Worm (Caenorhabditis elegans): ENCODE data around the gene C31B8.16.

- no peak for TF ChIP-seq T22C8.4 (GFP tag; IDR thresholded peaks at IDR 0.05)
- TF ChIP-seq flt-1 (GFP tag; IDR thresholded peaks at IDR 0.05): no peak
- TF ChIP-seq klf-2 (GFP tag; conservative IDR thresholded peaks at IDR 0.05): no peak
- TF ChIP-seq ztf-23 (GFP tag; IDR thresholded peaks at IDR 0.05): no peak
- TF ChIP-seq cog-1 (tag; optimal IDR thresholded peaks at IDR 0.05): no peak
- no peak for TF ChIP-seq tab-1 (GFP tag; IDR thresholded peaks at IDR 0.05)
- TF ChIP-seq ztf-29 (GFP tag; IDR thresholded peaks at IDR 0.05): no peak
Measured at ce11 chrV:2922594-2922993, 7.3 kb upstream of the C31B8.16 start, which contains the start of gene srh-38.

Measured in whole organism, midembryonic.